Worm (Caenorhabditis elegans): ENCODE measurements around the gene C16C8.20.
A peak's percentile ranks its signal among the peaks of the same experiment; 100 is the strongest.

C16C8.20 gene

DNA sequence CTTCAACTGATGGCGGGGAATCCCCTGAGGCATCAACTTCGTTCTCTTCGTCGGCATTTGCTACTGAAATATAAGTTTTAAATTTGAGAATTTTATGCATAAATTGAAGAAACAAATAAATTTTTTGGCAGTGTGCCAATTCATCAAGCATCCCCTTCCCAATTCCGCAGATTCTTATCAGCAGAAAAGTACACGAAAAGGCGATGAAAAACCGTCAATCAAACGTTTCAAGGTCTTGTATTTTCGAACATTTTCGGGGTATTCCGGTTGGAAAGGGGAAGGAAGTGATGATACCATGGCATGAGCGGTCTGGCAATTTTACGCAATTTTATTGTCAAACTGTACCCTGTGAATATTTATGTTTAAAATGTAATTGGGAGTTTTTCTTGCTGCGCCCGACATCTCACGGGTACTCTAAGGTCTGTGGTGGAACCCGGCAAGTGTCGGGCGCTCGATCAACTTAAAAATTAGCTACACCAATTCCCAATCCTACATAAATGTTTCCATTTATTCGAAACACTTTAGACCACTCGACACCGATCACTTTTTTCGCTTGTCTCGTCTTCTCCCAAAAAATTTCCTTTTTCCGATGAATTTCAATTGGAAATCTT is 11.7 kb upstream of the C16C8.20 start:
- TF ChIP-seq nhr-2 (tag; optimal IDR thresholded peaks at IDR 0.05): no peak
- TF ChIP-seq flh-1 (GFP tag; optimal IDR thresholded peaks at IDR 0.05): no peak
- no peak for TF ChIP-seq unc-62 (GFP tag; optimal IDR thresholded peaks at IDR 0.05)

DNA sequence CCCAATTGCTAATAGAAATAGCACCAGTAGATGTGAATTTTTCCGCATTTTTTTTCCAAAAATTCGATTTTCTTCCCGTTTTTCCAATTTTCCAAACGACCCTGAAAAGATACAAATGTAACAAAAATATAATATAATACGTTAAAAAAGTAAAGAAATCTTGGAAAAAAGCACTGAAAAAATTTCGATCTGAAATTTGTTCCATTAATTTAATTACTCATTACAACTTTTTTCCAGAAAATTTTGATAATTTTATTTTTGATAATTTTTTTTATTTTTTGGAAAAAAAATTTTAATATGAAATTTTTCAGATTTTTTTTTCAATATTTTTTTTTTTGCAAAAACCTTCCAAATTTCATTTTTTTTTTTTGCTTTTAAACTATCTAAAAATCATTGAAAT is 10.3 kb upstream of the C16C8.20 start, which contains the start of gene skpo-2:
Gene skpo-2, minus strand, starts transcription at position 101 of the 400 bp plus-strand sequence.
- no peak for TF ChIP-seq lin-13 (tag; optimal IDR thresholded peaks at IDR 0.05)
- TF ChIP-seq ham-2 (GFP tag; optimal IDR thresholded peaks at IDR 0.05): no peak
- no peak for TF ChIP-seq mls-2 (tag; optimal IDR thresholded peaks at IDR 0.05)
- no peak for TF ChIP-seq M03D4.4 (tag; optimal IDR thresholded peaks at IDR 0.05)
- no peak for TF ChIP-seq zip-8 (tag; optimal IDR thresholded peaks at IDR 0.05)
- TF ChIP-seq elt-3 (tag; optimal IDR thresholded peaks at IDR 0.05): no peak
- TF ChIP-seq unc-62 (GFP tag; optimal IDR thresholded peaks at IDR 0.05): no peak
- TF ChIP-seq lsy-2 (tag; optimal IDR thresholded peaks at IDR 0.05): no peak

DNA sequence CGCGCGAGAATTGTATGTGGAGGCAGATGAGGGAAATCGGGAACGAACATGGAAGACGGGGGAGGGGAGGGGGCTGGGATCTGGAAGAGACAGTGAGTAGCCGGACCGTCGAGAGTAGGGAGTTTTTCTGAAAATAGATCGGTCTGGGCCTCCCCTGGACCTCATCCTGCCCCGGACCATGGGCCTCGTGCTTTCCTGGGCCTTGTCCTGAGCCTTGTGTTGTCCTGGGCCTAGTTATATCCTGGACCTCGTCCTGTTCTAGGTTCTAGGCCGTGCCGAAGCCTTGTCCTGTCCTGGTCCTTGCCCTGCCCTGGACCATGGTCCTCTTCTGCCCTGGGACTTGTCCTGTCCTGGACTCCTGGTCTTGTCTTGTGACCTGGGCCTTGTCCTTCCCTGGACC is 9.4 kb upstream of the C16C8.20 start:
- TF ChIP-seq drap-1 (GFP tag; optimal IDR thresholded peaks at IDR 0.05) (no peak), nhr-28 (tag; optimal IDR thresholded peaks at IDR 0.05) (no peak), nhr-12 (tag; optimal IDR thresholded peaks at IDR 0.05) (no peak), ceh-83 (GFP tag; optimal IDR thresholded peaks at IDR 0.05) (peak; percentile 33), mab-5 (tag; optimal IDR thresholded peaks at IDR 0.05) (no peak)

DNA sequence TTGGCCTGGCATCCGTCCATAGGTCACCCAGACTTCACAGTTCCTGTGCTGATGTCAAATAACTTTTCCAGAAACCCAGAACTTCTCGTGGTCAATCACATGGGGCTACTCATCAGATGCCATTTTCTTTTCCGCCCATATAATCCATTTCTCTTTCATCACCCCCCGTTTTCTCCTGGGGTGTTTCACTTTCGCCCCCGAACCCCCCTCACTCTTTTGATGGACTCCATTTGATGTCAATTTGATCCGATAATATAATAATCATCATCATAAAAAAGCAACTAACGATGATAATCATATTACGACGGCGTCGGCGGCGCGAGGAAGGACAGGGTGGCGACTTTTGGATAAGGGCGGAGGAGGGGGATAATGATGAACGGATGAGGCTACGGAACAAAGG is 8.5 kb upstream of the C16C8.20 start:
- TF ChIP-seq ceh-43 (GFP tag; optimal IDR thresholded peaks at IDR 0.05): no peak
- TF ChIP-seq snpc-4 (tag; optimal IDR thresholded peaks at IDR 0.05): no peak
- TF ChIP-seq blmp-1 (tag; optimal IDR thresholded peaks at IDR 0.05): peak; percentile 90

DNA sequence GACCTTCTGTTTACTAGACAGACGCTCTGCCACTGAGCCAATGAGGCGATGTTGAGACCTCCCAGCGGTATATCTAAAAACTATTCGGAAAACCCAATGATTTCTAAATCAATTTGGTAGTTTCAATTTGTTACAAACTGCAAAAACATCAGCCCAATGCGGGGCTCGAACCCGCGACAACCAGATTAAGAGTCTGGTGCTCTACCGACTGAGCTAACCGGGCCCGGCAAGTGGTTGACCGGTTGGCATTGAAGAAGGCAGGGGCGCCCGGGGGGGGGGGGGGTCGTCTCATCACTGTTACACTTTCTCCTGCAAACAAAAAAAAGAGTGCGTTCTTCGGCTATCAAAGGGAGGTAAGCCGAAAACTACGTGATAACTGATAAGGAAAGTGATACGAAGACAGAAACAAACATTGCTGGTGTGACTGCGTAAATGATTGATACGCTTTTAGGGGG is 7.5 kb upstream of the C16C8.20 start:
- TF ChIP-seq nhr-76 (tag; optimal IDR thresholded peaks at IDR 0.05) (no peak), unc-120 (tag; optimal IDR thresholded peaks at IDR 0.05; ENCODE audit: poor library complexity, severe bottlenecking) (peak; percentile 37), lin-32 (GFP tag; optimal IDR thresholded peaks at IDR 0.05) (peak; percentile 65), cnd-1 (tag; optimal IDR thresholded peaks at IDR 0.05) (peak; percentile 66), M03D4.4 (tag; optimal IDR thresholded peaks at IDR 0.05) (peak; percentile 76), sem-2 (GFP tag; optimal IDR thresholded peaks at IDR 0.05) (peak; percentile 55), ceh-43 (GFP tag; optimal IDR thresholded peaks at IDR 0.05) (no peak), mep-1 (tag; optimal IDR thresholded peaks at IDR 0.05) (no peak), ceh-83 (GFP tag; optimal IDR thresholded peaks at IDR 0.05) (peak; percentile 88), flh-1 (GFP tag; optimal IDR thresholded peaks at IDR 0.05) (peak; percentile 24), unc-62 (GFP tag; optimal IDR thresholded peaks at IDR 0.05) (no peak), snpc-4 (tag; optimal IDR thresholded peaks at IDR 0.05) (no peak), mls-2 (tag; optimal IDR thresholded peaks at IDR 0.05) (peak; percentile 64), ham-2 (GFP tag; optimal IDR thresholded peaks at IDR 0.05) (peak; percentile 68), sptf-1 (tag; optimal IDR thresholded peaks at IDR 0.05) (peak; percentile 71), bed-3 (GFP tag; optimal IDR thresholded peaks at IDR 0.05) (peak; percentile 33), blmp-1 (tag; optimal IDR thresholded peaks at IDR 0.05) (no peak), drap-1 (GFP tag; optimal IDR thresholded peaks at IDR 0.05) (peak; percentile 68), lin-13 (tag; optimal IDR thresholded peaks at IDR 0.05) (no peak)

DNA sequence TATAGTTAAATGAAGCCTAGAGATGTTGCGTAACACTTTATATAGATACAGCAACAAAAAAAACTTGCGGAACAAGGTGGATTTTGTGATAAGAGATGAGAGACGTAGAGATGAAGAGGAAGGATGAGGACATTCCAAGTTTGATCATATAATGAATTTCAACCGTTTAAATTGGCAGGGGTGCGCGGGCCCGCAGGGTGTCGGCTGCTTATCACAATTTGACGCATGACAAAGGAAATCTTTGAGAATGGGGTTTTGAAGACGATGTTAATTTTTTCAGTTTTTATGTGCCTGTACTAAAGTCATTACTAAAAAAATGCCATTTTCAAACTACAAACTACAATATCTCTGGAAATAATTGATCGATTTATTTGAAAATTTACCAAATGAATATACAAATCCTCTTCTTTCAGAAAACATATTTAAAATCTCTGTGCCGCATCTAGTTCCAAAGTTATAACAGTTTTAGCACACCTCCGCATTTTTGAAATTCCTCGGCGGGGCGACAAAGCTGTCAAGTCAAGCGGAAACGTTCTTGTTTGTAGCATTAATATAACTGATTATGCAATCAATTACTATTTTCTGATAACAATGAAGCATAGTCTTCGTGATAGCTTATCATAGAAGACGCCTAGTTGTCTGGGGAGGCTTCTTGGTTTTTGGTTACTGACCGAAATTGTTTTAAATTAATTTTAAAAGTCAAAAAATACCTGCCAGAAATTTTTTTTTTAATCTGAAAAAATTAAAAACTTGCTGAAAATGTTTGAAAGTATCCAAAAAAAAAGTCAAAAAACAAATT is 6.7 kb upstream of the C16C8.20 start:
- TF ChIP-seq flh-1 (GFP tag; optimal IDR thresholded peaks at IDR 0.05) (no peak), unc-39 (tag; optimal IDR thresholded peaks at IDR 0.05) (no peak), unc-120 (tag; optimal IDR thresholded peaks at IDR 0.05; ENCODE audit: poor library complexity, severe bottlenecking) (no peak), mab-5 (tag; optimal IDR thresholded peaks at IDR 0.05) (no peak), zip-8 (tag; optimal IDR thresholded peaks at IDR 0.05) (peak; percentile 64), lin-32 (GFP tag; optimal IDR thresholded peaks at IDR 0.05) (no peak)

Measured in whole organism, mixed stage, embryonic.